Worm (Caenorhabditis elegans) whole organism, L4 larva: ENCODE results near the gene ZK1010.4.

Experiments used
- F26F4.8 ChIP-seq: fragments of 200-800 bp; sonication (Bioruptor generic); conservative IDR thresholded peaks from 2 replicates; pipeline ENCODE4 v1.3.6; 2022; ENCODE audit warnings: missing genetic modification characterization, missing compliant biosample characterization
- F37D6.2 ChIP-seq: sonication (generic microtip); optimal IDR thresholded peaks from 2 replicates; lab custom pipeline; 2016; ENCODE audit warnings: mild to moderate bottlenecking, missing genetic modification characterization, missing compliant biosample characterization
- R02D3.7 ChIP-seq: fragments of 150-350 bp; sonication (generic microtip); optimal IDR thresholded peaks from 3 replicates; lab custom pipeline; 2014; ENCODE audit warnings: missing biosample characterization, missing genetic modification characterization
- T26A8.4 ChIP-seq: fragments of 200-800 bp; sonication (Bioruptor generic); IDR thresholded peaks from 2 replicates; pipeline ENCODE4 v1.3.6; 2022; ENCODE audit warnings: missing genetic modification characterization, missing compliant biosample characterization
- Y5F2A.4 ChIP-seq: fragments of 200-800 bp; sonication (Bioruptor generic); optimal IDR thresholded peaks from 2 replicates; lab custom pipeline; 2018; ENCODE audit warnings: mild to moderate bottlenecking, missing genetic modification characterization, missing compliant biosample characterization
- Y75B8A.6 ChIP-seq: fragments of 200-800 bp; sonication (Bioruptor generic); IDR thresholded peaks from 2 replicates; pipeline ENCODE4 v1.3.6; 2022; ENCODE audit warnings: missing genetic modification reagents, missing genetic modification characterization, missing compliant biosample characterization
- ZK337.2 ChIP-seq: fragments of 200-800 bp; sonication (Bioruptor generic); IDR thresholded peaks from 2 replicates; pipeline ENCODE4 v1.3.6; 2022; ENCODE audit warnings: missing genetic modification reagents, missing genetic modification characterization, missing compliant biosample characterization
- aly-2 ChIP-seq: sonication (generic microtip); optimal IDR thresholded peaks from 2 replicates; lab custom pipeline; 2018; ENCODE audit warnings: missing biosample characterization, missing genetic modification characterization
- arid-1 ChIP-seq: fragments of 200-800 bp; sonication (Bioruptor generic); conservative IDR thresholded peaks from 2 replicates; pipeline ENCODE4 v1.3.6; 2022; ENCODE audit warnings: missing genetic modification reagents, missing genetic modification characterization, missing compliant biosample characterization
- attf-4 ChIP-seq: sonication (generic microtip); optimal IDR thresholded peaks from 3 replicates; lab custom pipeline; 2017; ENCODE audit warnings: missing biosample characterization, missing genetic modification characterization
- ceh-20 ChIP-seq: fragments of 200-800 bp; sonication (Bioruptor generic); IDR thresholded peaks from 2 replicates; pipeline ENCODE4 v1.3.6; 2022; ENCODE audit warnings: missing genetic modification reagents, missing genetic modification characterization, missing compliant biosample characterization
- ceh-32 ChIP-seq: sonication (generic microtip); optimal IDR thresholded peaks from 2 replicates; lab custom pipeline; 2016; ENCODE audit warnings: mild to moderate bottlenecking, missing genetic modification characterization, missing compliant biosample characterization; ENCODE audit not compliant: poor library complexity
- ceh-44 ChIP-seq: fragments of 200-800 bp; sonication (Bioruptor generic); IDR thresholded peaks from 2 replicates; pipeline ENCODE4 v1.3.6; 2022; ENCODE audit warnings: missing genetic modification reagents, missing genetic modification characterization, missing compliant biosample characterization
- ceh-62 ChIP-seq: sonication (generic microtip); optimal IDR thresholded peaks from 2 replicates; lab custom pipeline; 2017; ENCODE audit warnings: missing biosample characterization, missing genetic modification characterization
- daf-19 ChIP-seq: fragments of 200-800 bp; sonication (Bioruptor generic); conservative IDR thresholded peaks from 2 replicates; pipeline ENCODE4 v1.3.6; 2022; ENCODE audit warnings: missing genetic modification characterization, missing compliant biosample characterization
- dmd-6 ChIP-seq: fragments of 200-800 bp; sonication (Bioruptor generic); IDR thresholded peaks from 2 replicates; pipeline ENCODE4 v1.3.6; 2022; ENCODE audit warnings: missing genetic modification reagents, missing genetic modification characterization, missing compliant biosample characterization
- dmd-8 ChIP-seq: fragments of 200-800 bp; sonication (Bioruptor generic); IDR thresholded peaks from 2 replicates; pipeline ENCODE4 v1.3.6; 2022; ENCODE audit warnings: missing genetic modification characterization, missing compliant biosample characterization
- dmd-9 ChIP-seq: fragments of 200-800 bp; sonication (Bioruptor generic); IDR thresholded peaks from 2 replicates; pipeline ENCODE4 v1.3.6; 2022; ENCODE audit warnings: missing genetic modification reagents, missing genetic modification characterization, missing compliant biosample characterization
- egl-43 ChIP-seq: fragments of 200-800 bp; sonication (Bioruptor generic); IDR thresholded peaks from 2 replicates; pipeline ENCODE4 v1.3.6; 2022; ENCODE audit warnings: missing genetic modification reagents, missing genetic modification characterization, missing compliant biosample characterization
- fos-1 ChIP-seq: fragments of 150-350 bp; optimal IDR thresholded peaks from 2 replicates; lab custom pipeline; 2014; ENCODE audit warnings: missing biosample characterization, missing genetic modification characterization
- hmg-1.1 ChIP-seq: fragments of 200-800 bp; sonication (Bioruptor generic); IDR thresholded peaks from 2 replicates; pipeline ENCODE4 v1.3.6; 2022; ENCODE audit warnings: missing genetic modification reagents, missing genetic modification characterization, missing compliant biosample characterization
- jun-1 ChIP-seq: fragments of 150-350 bp; optimal IDR thresholded peaks from 2 replicates; lab custom pipeline; 2014; ENCODE audit warnings: missing biosample characterization, missing genetic modification reagents, missing genetic modification characterization
- lim-7 ChIP-seq: fragments of 200-800 bp; sonication (Bioruptor generic); IDR thresholded peaks from 2 replicates; pipeline ENCODE4 v1.3.6; 2022; ENCODE audit warnings: missing genetic modification characterization, missing compliant biosample characterization
- lin-1 ChIP-seq: fragments of 200-800 bp; sonication (Bioruptor generic); IDR thresholded peaks from 2 replicates; pipeline ENCODE4 v1.3.6; 2022; ENCODE audit warnings: missing genetic modification reagents, missing genetic modification characterization, missing compliant biosample characterization
- lin-15B ChIP-seq: fragments of 150-350 bp; sonication (generic microtip); optimal IDR thresholded peaks from 3 replicates; lab custom pipeline; 2014; ENCODE audit warnings: missing biosample characterization, missing genetic modification characterization
- lin-29 ChIP-seq: fragments of 200-800 bp; sonication (Bioruptor generic); IDR thresholded peaks from 2 replicates; pipeline ENCODE4 v1.3.6; 2022; ENCODE audit warnings: missing genetic modification reagents, missing genetic modification characterization, missing compliant biosample characterization
- lsy-2 ChIP-seq, 2 experiments: fragments of 150-350 bp in 1 of 2; sonication (generic microtip) in 1 of 2; optimal IDR thresholded peaks; 2 replicates each; lab custom pipeline; 2014 to 2017; ENCODE audit warnings: missing biosample characterization in 2 of 2, missing genetic modification characterization in 2 of 2
- madf-9 ChIP-seq: fragments of 200-800 bp; sonication (Bioruptor generic); conservative IDR thresholded peaks from 2 replicates; pipeline ENCODE4 v1.3.6; 2022; ENCODE audit warnings: missing genetic modification reagents, missing genetic modification characterization, missing compliant biosample characterization
- nhr-11 ChIP-seq: fragments of 150-350 bp; optimal IDR thresholded peaks from 2 replicates; lab custom pipeline; 2014; ENCODE audit warnings: missing biosample characterization, missing genetic modification characterization
- nhr-111 ChIP-seq: fragments of 200-800 bp; sonication (Bioruptor generic); optimal IDR thresholded peaks from 2 replicates; lab custom pipeline; 2018; ENCODE audit warnings: mild to moderate bottlenecking, missing genetic modification characterization, missing compliant biosample characterization
- nhr-237 ChIP-seq: sonication (generic microtip); optimal IDR thresholded peaks from 2 replicates; lab custom pipeline; 2017; ENCODE audit warnings: missing biosample characterization, missing genetic modification characterization
- nhr-48 ChIP-seq: sonication (generic microtip); optimal IDR thresholded peaks from 2 replicates; lab custom pipeline; 2016; ENCODE audit warnings: mild to moderate bottlenecking, missing genetic modification characterization, missing compliant biosample characterization
- pqm-1 ChIP-seq: sonication (generic microtip); optimal IDR thresholded peaks from 2 replicates; lab custom pipeline; 2017; ENCODE audit warnings: missing biosample characterization, missing genetic modification characterization
- rbr-2 ChIP-seq: sonication (generic microtip); optimal IDR thresholded peaks from 2 replicates; lab custom pipeline; 2016; ENCODE audit warnings: missing genotype, missing genetic modification characterization, missing compliant biosample characterization
- sdz-12 ChIP-seq: fragments of 200-800 bp; sonication (Bioruptor generic); optimal IDR thresholded peaks from 2 replicates; lab custom pipeline; 2018; ENCODE audit warnings: mild to moderate bottlenecking, missing genetic modification characterization, missing compliant biosample characterization
- skn-1 ChIP-seq: fragments of 150-350 bp; optimal IDR thresholded peaks from 2 replicates; lab custom pipeline; 2014; ENCODE audit warnings: missing biosample characterization, missing genetic modification characterization
- snpc-4 ChIP-seq: fragments of 150-350 bp; optimal IDR thresholded peaks from 2 replicates; lab custom pipeline; 2014; ENCODE audit warnings: missing biosample characterization, missing genetic modification characterization
- spr-3 ChIP-seq: fragments of 200-800 bp; sonication (Bioruptor generic); optimal IDR thresholded peaks from 2 replicates; lab custom pipeline; 2018; ENCODE audit warnings: mild to moderate bottlenecking, missing genetic modification characterization, missing compliant biosample characterization
- tag-97 ChIP-seq: fragments of 200-800 bp; sonication (Bioruptor generic); IDR thresholded peaks from 2 replicates; pipeline ENCODE4 v1.3.6; 2022; ENCODE audit warnings: missing genetic modification characterization, missing compliant biosample characterization
- unc-130 ChIP-seq: sonication (generic microtip); optimal IDR thresholded peaks from 2 replicates; lab custom pipeline; 2016; ENCODE audit warnings: missing genetic modification reagents, missing genetic modification characterization, missing compliant biosample characterization
- unc-62 ChIP-seq, 3 experiments: fragments of 150-350 bp in 1 of 3; sonication (generic microtip); optimal IDR thresholded peaks in 2 of 3; peaks in 1 of 3; 1 replicate in 1 of 3; 2 replicates in 2 of 3; lab custom pipeline; 2014 to 2017; ENCODE audit warnings: missing biosample characterization in 3 of 3, missing genetic modification characterization in 3 of 3, missing genetic modification reagents in 3 of 3, missing genotype in 1 of 3
- vab-7 ChIP-seq: fragments of 200-800 bp; sonication (Bioruptor generic); IDR thresholded peaks from 2 replicates; pipeline ENCODE4 v1.3.6; 2022; ENCODE audit warnings: missing genetic modification reagents, missing genetic modification characterization, missing compliant biosample characterization
- zag-1 ChIP-seq: fragments of 150-350 bp; optimal IDR thresholded peaks from 2 replicates; lab custom pipeline; 2014; ENCODE audit warnings: missing biosample characterization, missing genetic modification characterization
- zfp-2 ChIP-seq: sonication (generic microtip); optimal IDR thresholded peaks from 2 replicates; lab custom pipeline; 2016; ENCODE audit warnings: mild to moderate bottlenecking, missing genetic modification characterization, missing compliant biosample characterization
- zfp-3 ChIP-seq: fragments of 200-800 bp; sonication (Bioruptor generic); conservative IDR thresholded peaks from 2 replicates; pipeline ENCODE4 v1.3.6; 2022; ENCODE audit warnings: missing genetic modification reagents, missing genetic modification characterization, missing compliant biosample characterization
- zip-2 ChIP-seq: fragments of 150-350 bp; optimal IDR thresholded peaks from 2 replicates; lab custom pipeline; 2014; ENCODE audit warnings: missing biosample characterization, missing genetic modification characterization
- ztf-7 ChIP-seq: fragments of 150-350 bp; optimal IDR thresholded peaks from 2 replicates; lab custom pipeline; 2014; ENCODE audit warnings: missing biosample characterization, missing genetic modification characterization

The ZK1010.4 gene

ce11 chrIII:12971828-12972379 lies 9.0 kb upstream of the ZK1010.4 start (continued):
- TF ChIP-seq skn-1 (tag; lab: Kevin White, UChicago) = no peak
- TF ChIP-seq lin-1 (GFP tag; lab: Robert Waterston, UW) = no peak

- TF ChIP-seq zip-2 (tag; lab: Kevin White, UChicago) (no peak), ZK337.2 (GFP tag; lab: Robert Waterston, UW) (no peak), nhr-111 (GFP tag; lab: Kevin White, UChicago) (no peak), jun-1 (tag; lab: Kevin White, UChicago) (no peak), spr-3 (GFP tag; lab: Kevin White, UChicago) (no peak), nhr-237 (tag; lab: Kevin White, UChicago) (no peak), dmd-6 (no peak), nhr-11 (tag; lab: Kevin White, UChicago) (no peak), ztf-7 (tag; lab: Kevin White, UChicago) (no peak), ceh-32 (tag; lab: Kevin White, UChicago) (no peak), lsy-2 (tag; optimal IDR thresholded peaks at IDR 0.05; lab: Kevin White, UChicago) (no peak), aly-2 (tag; lab: Kevin White, UChicago) (no peak), vab-7 (no peak)
These were observed 8.5 kb upstream of the ZK1010.4 start, which contains the start of gene bckd-1A for ce11 chrIII:12972398-12972797. Gene bckd-1A (minus strand): TSS chrIII:12972498.

- TF ChIP-seq ztf-7 (tag; lab: Kevin White, UChicago) = no peak
- no peak; the same call in 1 of the 2 replicates for TF ChIP-seq arid-1 (GFP tag; lab: Robert Waterston, UW)
- TF ChIP-seq pqm-1 (tag; lab: Kevin White, UChicago) = no peak
- no peak for TF ChIP-seq Y5F2A.4 (GFP tag; lab: Kevin White, UChicago)
- no peak for TF ChIP-seq F37D6.2 (tag; lab: Kevin White, UChicago)
- TF ChIP-seq ceh-20 (GFP tag; lab: Robert Waterston, UW) = no peak
- no peak for TF ChIP-seq unc-130 (GFP tag; lab: Kevin White, UChicago)
- TF ChIP-seq T26A8.4 (GFP tag; lab: Robert Waterston, UW) = 0 out of 2 replicates have a peak, but pooled peaks have one; percentile 40
- TF ChIP-seq madf-9 (GFP tag; lab: Robert Waterston, UW) = 0 out of 2 replicates have a peak, but pooled peaks have one; percentile 24
- TF ChIP-seq zfp-2 = no peak
- no peak for TF ChIP-seq ceh-62
- TF ChIP-seq lim-7 (GFP tag; lab: Robert Waterston, UW) = no peak
- TF ChIP-seq daf-19 (GFP tag; lab: Robert Waterston, UW) = no peak
- no peak for TF ChIP-seq sdz-12
- TF ChIP-seq dmd-6 = no peak
- no peak for TF ChIP-seq dmd-8
- TF ChIP-seq skn-1 (tag; lab: Kevin White, UChicago) = no peak
- no peak for TF ChIP-seq spr-3 (GFP tag; lab: Kevin White, UChicago)
- no peak for TF ChIP-seq tag-97 (GFP tag; lab: Robert Waterston, UW)
- no peak for TF ChIP-seq hmg-1.1 (GFP tag; lab: Robert Waterston, UW)
- no peak for TF ChIP-seq dmd-9 (GFP tag; lab: Robert Waterston, UW)
- no peak for TF ChIP-seq rbr-2 (tag; lab: Kevin White, UChicago)
- TF ChIP-seq R02D3.7 = no peak
- TF ChIP-seq vab-7 = no peak
- TF ChIP-seq lin-15B (tag; lab: Kevin White, UChicago) = no peak
- TF ChIP-seq snpc-4 (tag; lab: Kevin White, UChicago) = no peak
- TF ChIP-seq unc-62 (GFP tag; optimal IDR thresholded peaks at IDR 0.05 in 1 of 2; lab: Kevin White, UChicago) = no peak
- no peak for TF ChIP-seq unc-62 (tag; optimal IDR thresholded peaks at IDR 0.05; lab: Kevin White, UChicago)
- no peak for TF ChIP-seq F26F4.8 (GFP tag; lab: Robert Waterston, UW)
- TF ChIP-seq attf-4 (tag; lab: Kevin White, UChicago) = no peak
- TF ChIP-seq nhr-48 (tag; lab: Kevin White, UChicago) = no peak
- no peak for TF ChIP-seq lin-29 (GFP tag; lab: Robert Waterston, UW)
- TF ChIP-seq fos-1 = no peak
- TF ChIP-seq egl-43 (GFP tag; lab: Robert Waterston, UW) = no peak
- no peak for TF ChIP-seq Y75B8A.6 (GFP tag; lab: Robert Waterston, UW)
- no peak for TF ChIP-seq zfp-3 (GFP tag; lab: Robert Waterston, UW)
- TF ChIP-seq ceh-44 (GFP tag; lab: Robert Waterston, UW) = no peak
- no peak for TF ChIP-seq zip-2 (tag; lab: Kevin White, UChicago)
- no peak for TF ChIP-seq zag-1 (tag; lab: Kevin White, UChicago)
These were observed 3.3 kb upstream of the ZK1010.4 start, which contains the start of gene ZK1010.2 for ce11 chrIII:12977559-12977958. Gene ZK1010.2 (minus strand): TSS chrIII:12977862.
